Worm (Caenorhabditis elegans): ENCODE measurements around the gene W02C12.2.
A peak's percentile ranks its signal among the peaks of the same experiment; 100 is the strongest.

DNA sequence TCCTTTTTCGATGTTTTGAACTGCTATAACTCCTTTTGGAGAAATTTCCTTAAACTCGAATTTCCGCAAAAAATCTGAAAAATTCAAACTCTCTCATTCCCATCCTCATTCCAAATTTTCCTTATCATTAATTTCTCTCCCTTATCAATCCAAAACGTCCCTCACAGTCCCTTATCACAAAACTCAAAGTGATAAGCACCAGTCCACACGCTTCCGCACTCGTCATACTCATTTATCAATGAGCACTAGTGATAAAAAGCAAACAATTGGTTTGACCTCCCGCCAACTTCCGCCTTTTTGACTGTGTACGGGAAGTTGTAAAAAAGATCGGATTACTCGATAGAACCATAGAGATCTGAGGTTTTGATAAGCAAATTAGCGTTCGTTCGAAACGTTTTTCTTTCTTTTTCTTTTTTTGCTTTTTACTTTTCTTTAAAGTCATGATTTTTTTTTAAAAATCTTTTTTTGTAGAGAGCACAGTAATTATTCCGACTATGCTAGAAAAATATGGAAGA is 19.1 kb downstream of the W02C12.2 start, which contains the start of gene clec-78:
- no peak for TF ChIP-seq flt-1 (GFP tag; IDR thresholded peaks at IDR 0.05)
- TF ChIP-seq ama-1 (optimal IDR thresholded peaks at IDR 0.05) = no peak
- TF ChIP-seq hnd-1 (tag; optimal IDR thresholded peaks at IDR 0.05) = no peak
- no peak for TF ChIP-seq hmbx-1 (tag; optimal IDR thresholded peaks at IDR 0.05)
- TF ChIP-seq tra-4 (tag; optimal IDR thresholded peaks at IDR 0.05) = no peak
- TF ChIP-seq scrt-1 (GFP tag; IDR thresholded peaks at IDR 0.05) = no peak
- no peak for TF ChIP-seq aly-1 (tag; optimal IDR thresholded peaks at IDR 0.05)
- TF ChIP-seq B0310.2 (tag; optimal IDR thresholded peaks at IDR 0.05) = peak; percentile 35
- no peak for TF ChIP-seq tbx-11 (GFP tag; IDR thresholded peaks at IDR 0.05)
- no peak for TF ChIP-seq hmg-4 (GFP tag; optimal IDR thresholded peaks at IDR 0.05)

Data from whole organism, early embryonic.